Worm (Caenorhabditis elegans) whole organism, early embryonic: ENCODE measurements around the gene col-87.

Experiments
- ama-1 ChIP-seq: fragments of 150-350 bp; optimal IDR thresholded peaks from 2 replicates; lab custom pipeline; 2014
- ets-7 ChIP-seq: sonication (generic microtip); optimal IDR thresholded peaks from 2 replicates; lab custom pipeline; 2016; ENCODE audit warnings: missing genotype, missing genetic modification characterization, missing compliant biosample characterization
- scrt-1 ChIP-seq: fragments of 200-800 bp; sonication (Bioruptor generic); IDR thresholded peaks from 2 replicates; pipeline ENCODE4 v1.3.6; 2022; ENCODE audit warnings: missing genetic modification characterization, missing compliant biosample characterization

Gene col-87

DNA sequence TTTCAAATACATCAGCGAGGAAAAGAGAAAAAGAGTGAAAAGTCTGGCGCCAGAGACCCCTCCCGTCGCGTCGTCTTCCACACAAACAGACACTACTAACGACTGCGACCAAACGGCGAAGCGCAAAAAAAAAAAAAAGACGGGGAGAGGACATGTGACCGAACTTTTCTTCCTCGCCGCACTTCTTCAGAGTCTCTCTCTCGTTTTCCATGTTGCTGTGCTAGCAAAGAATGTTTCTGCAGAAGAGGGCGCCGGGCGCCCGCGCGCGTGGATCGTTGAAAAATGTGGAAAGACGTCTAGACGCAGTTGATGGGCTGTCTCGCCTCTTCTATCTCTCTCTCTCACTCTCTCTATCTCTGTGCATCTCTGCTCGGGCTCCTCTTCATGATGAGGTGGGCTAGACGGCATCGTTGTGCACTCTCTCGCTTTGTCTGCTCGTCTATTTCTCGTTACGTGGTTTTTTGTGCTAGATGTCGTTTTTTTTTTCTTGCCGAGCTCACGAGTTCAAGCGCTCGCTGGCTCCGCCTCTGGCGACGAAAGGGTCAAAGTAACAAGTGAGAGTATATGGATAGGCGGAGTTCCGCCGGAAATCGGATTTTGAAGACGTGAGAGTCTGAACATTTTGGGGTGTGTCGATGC, 54.2 kb downstream of the col-87 start:
- TF ChIP-seq ets-7 (tag; lab: Kevin White, UChicago) (no peak), scrt-1 (GFP tag; lab: Robert Waterston, UW) (0 out of 2 replicates have a peak, but pooled peaks have one; percentile 5), ama-1 (lab: Kevin White, UChicago) (no peak)
